Worm (Caenorhabditis elegans): ENCODE results near the gene col-141.

The col-141 gene

ce11 chrV:6813862-6814261 lies 15.6 kb upstream of the col-141 start:
- TF ChIP-seq D1046.2 (GFP tag; IDR thresholded peaks at IDR 0.05) (no peak), unc-62 (GFP tag; optimal IDR thresholded peaks at IDR 0.05 in 1 of 2) (peak in 1 of 2 experiments; percentile 37), unc-62 (tag; optimal IDR thresholded peaks at IDR 0.05) (no peak), aha-1 (tag) (peak; percentile 65)

- no peak for TF ChIP-seq F26F4.8 (GFP tag; conservative IDR thresholded peaks at IDR 0.05)
- TF ChIP-seq unc-130 (GFP tag; optimal IDR thresholded peaks at IDR 0.05): no peak
- no peak for TF ChIP-seq cey-2 (tag; optimal IDR thresholded peaks at IDR 0.05; ENCODE audit: borderline replicate concordance, insufficient read depth)
- no peak for TF ChIP-seq gei-8 (GFP tag; optimal IDR thresholded peaks at IDR 0.05)
- no peak for TF ChIP-seq rbr-2 (tag; optimal IDR thresholded peaks at IDR 0.05)
- no peak for TF ChIP-seq mep-1 (tag; optimal IDR thresholded peaks at IDR 0.05)
- no peak for TF ChIP-seq ceh-28 (tag; optimal IDR thresholded peaks at IDR 0.05)
- no peak for TF ChIP-seq lin-15B (tag; optimal IDR thresholded peaks at IDR 0.05)
- no peak for TF ChIP-seq jun-1 (tag; optimal IDR thresholded peaks at IDR 0.05)
- TF ChIP-seq attf-4 (tag; optimal IDR thresholded peaks at IDR 0.05): no peak
- no peak for TF ChIP-seq ceh-82 (tag; optimal IDR thresholded peaks at IDR 0.05)
- no peak for TF ChIP-seq zip-2 (tag; optimal IDR thresholded peaks at IDR 0.05)
- TF ChIP-seq Y105C5A.15 (GFP tag; IDR thresholded peaks at IDR 0.05): no peak
- no peak for TF ChIP-seq mes-2 (tag; optimal IDR thresholded peaks at IDR 0.05; ENCODE audit: poor library complexity, severe bottlenecking)
- no peak for TF ChIP-seq F37D6.2 (tag; optimal IDR thresholded peaks at IDR 0.05)
- TF ChIP-seq T26A8.4 (GFP tag; IDR thresholded peaks at IDR 0.05): no peak
- TF ChIP-seq php-3 (GFP tag; IDR thresholded peaks at IDR 0.05): no peak
- TF ChIP-seq nhr-237 (tag; optimal IDR thresholded peaks at IDR 0.05): no peak
- no peak for TF ChIP-seq pqm-1 (tag; optimal IDR thresholded peaks at IDR 0.05)
- TF ChIP-seq arid-1 (GFP tag; conservative IDR thresholded peaks at IDR 0.05): no peak
These were observed 12.3 kb upstream of the col-141 start, which contains the start of gene dmsr-14 for ce11 chrV:6817184-6817583. TSS of gene dmsr-14 (minus strand) at chrV:6817284.

- TF ChIP-seq dpl-1 (GFP tag; optimal IDR thresholded peaks at IDR 0.05): no peak
- TF ChIP-seq ceh-82 (tag; optimal IDR thresholded peaks at IDR 0.05): no peak
- TF ChIP-seq hmg-1.1 (GFP tag; IDR thresholded peaks at IDR 0.05): no peak
- no peak for TF ChIP-seq daf-8 (GFP tag; IDR thresholded peaks at IDR 0.05)
- TF ChIP-seq zag-1 (tag; optimal IDR thresholded peaks at IDR 0.05): no peak
- TF ChIP-seq mep-1 (tag; optimal IDR thresholded peaks at IDR 0.05): no peak
- no peak for TF ChIP-seq F26F4.8 (GFP tag; conservative IDR thresholded peaks at IDR 0.05)
- no peak for TF ChIP-seq zip-11 (GFP tag; IDR thresholded peaks at IDR 0.05)
- no peak for TF ChIP-seq pha-4 (GFP tag; IDR thresholded peaks at IDR 0.05)
- TF ChIP-seq pha-4 (tag; optimal IDR thresholded peaks at IDR 0.05): no peak
- TF ChIP-seq snpc-1.2 (GFP tag; IDR thresholded peaks at IDR 0.05): no peak
- TF ChIP-seq daf-19 (GFP tag; conservative IDR thresholded peaks at IDR 0.05): no peak
- TF ChIP-seq nhr-111 (GFP tag; optimal IDR thresholded peaks at IDR 0.05): no peak
- TF ChIP-seq nhr-76 (tag; optimal IDR thresholded peaks at IDR 0.05): no peak
- TF ChIP-seq nhr-28 (tag; optimal IDR thresholded peaks at IDR 0.05): no peak
- TF ChIP-seq tag-97 (GFP tag; IDR thresholded peaks at IDR 0.05): no peak
- TF ChIP-seq tra-1 (GFP tag; IDR thresholded peaks at IDR 0.05): no peak
- TF ChIP-seq lsy-2 (tag; optimal IDR thresholded peaks at IDR 0.05): no peak
- TF ChIP-seq nhr-237 (tag; optimal IDR thresholded peaks at IDR 0.05): no peak
These were observed 9.7 kb upstream of the col-141 start, which contains the start of gene dmsr-13 for ce11 chrV:6819812-6820211. TSS of gene dmsr-13 (minus strand) at chrV:6819912.

- TF ChIP-seq dmd-6 (GFP tag; IDR thresholded peaks at IDR 0.05) (no peak), skn-1 (tag; optimal IDR thresholded peaks at IDR 0.05) (no peak), lin-39 (tag; optimal IDR thresholded peaks at IDR 0.05) (no peak), ceh-20 (GFP tag; IDR thresholded peaks at IDR 0.05) (no peak), lin-15B (tag; optimal IDR thresholded peaks at IDR 0.05) (no peak), gei-8 (GFP tag; optimal IDR thresholded peaks at IDR 0.05) (no peak), F49E8.2 (tag; optimal IDR thresholded peaks at IDR 0.05; ENCODE audit: borderline replicate concordance) (no peak), Y48G9A.11 (GFP tag; IDR thresholded peaks at IDR 0.05) (no peak), cey-2 (tag; optimal IDR thresholded peaks at IDR 0.05; ENCODE audit: borderline replicate concordance, insufficient read depth) (no peak), aha-1 (tag) (no peak), dmd-9 (GFP tag; IDR thresholded peaks at IDR 0.05) (no peak), daf-16 (GFP tag; optimal IDR thresholded peaks at IDR 0.05) (no peak), daf-16 (tag; optimal IDR thresholded peaks at IDR 0.05) (no peak), F44E2.7 (GFP tag; IDR thresholded peaks at IDR 0.05) (no peak)
These were observed 8.0 kb upstream of the col-141 start, which contains the start of gene T15B7.8 for ce11 chrV:6821509-6821908. TSS of gene T15B7.8 (plus strand) at chrV:6821809.

Data from whole organism, L4 larva.